Worm (Caenorhabditis elegans) whole organism, young adult: ENCODE results near the gene ech-3.

Experiments
- B0261.1 ChIP-seq: sonication (generic microtip); optimal IDR thresholded peaks from 2 replicates; lab custom pipeline; 2016; ENCODE audit warnings: mild to moderate bottlenecking, missing genetic modification characterization, moderate library complexity, missing compliant biosample characterization
- D2030.7 ChIP-seq: fragments of 200-800 bp; sonication (Bioruptor generic); IDR thresholded peaks from 2 replicates; pipeline ENCODE4 v1.3.6; 2022; ENCODE audit warnings: missing genetic modification reagents, missing genetic modification characterization, missing compliant biosample characterization
- F23B12.7 ChIP-seq: sonication (generic microtip); optimal IDR thresholded peaks from 2 replicates; lab custom pipeline; 2017; ENCODE audit warnings: missing genetic modification characterization, mild to moderate bottlenecking, missing compliant biosample characterization, antibody characterized with exemption, moderate library complexity; ENCODE audit not compliant: insufficient read depth
- F37B4.10 ChIP-seq: fragments of 200-800 bp; sonication (Bioruptor generic); IDR thresholded peaks from 2 replicates; pipeline ENCODE4 v1.3.6; 2022; ENCODE audit warnings: missing genetic modification characterization, missing compliant biosample characterization
- F55B11.4 ChIP-seq: sonication (generic microtip); optimal IDR thresholded peaks from 2 replicates; lab custom pipeline; 2016; ENCODE audit warnings: missing compliant biosample characterization, missing genetic modification characterization, borderline replicate concordance; ENCODE audit not compliant: insufficient read depth
- F57C9.4 ChIP-seq: sonication (generic microtip); optimal IDR thresholded peaks from 2 replicates; lab custom pipeline; 2017; ENCODE audit warnings: mild to moderate bottlenecking, missing genetic modification characterization, missing compliant biosample characterization
- K11D2.4 ChIP-seq: fragments of 200-800 bp; sonication (Bioruptor generic); IDR thresholded peaks from 2 replicates; pipeline ENCODE4 v1.3.6; 2022; ENCODE audit warnings: missing genetic modification reagents, missing genetic modification characterization, missing compliant biosample characterization
- K12H6.12 ChIP-seq: fragments of 200-800 bp; sonication (Bioruptor generic); optimal IDR thresholded peaks from 2 replicates; lab custom pipeline; 2018; ENCODE audit warnings: mild to moderate bottlenecking, missing genetic modification characterization, missing compliant biosample characterization
- T07F8.4 ChIP-seq: sonication (generic microtip); optimal IDR thresholded peaks from 2 replicates; lab custom pipeline; 2016; ENCODE audit warnings: mild to moderate bottlenecking, missing genetic modification characterization, moderate library complexity, missing compliant biosample characterization
- Y53F4B.3 ChIP-seq: fragments of 200-800 bp; sonication (Bioruptor generic); IDR thresholded peaks from 2 replicates; pipeline ENCODE4 v1.3.6; 2022; ENCODE audit warnings: missing genetic modification reagents, missing genetic modification characterization, missing compliant biosample characterization
- Y53G8AR.9 ChIP-seq: fragments of 200-800 bp; sonication (Bioruptor generic); conservative IDR thresholded peaks from 2 replicates; pipeline ENCODE4 v1.3.6; 2022; ENCODE audit warnings: missing genetic modification reagents, missing genetic modification characterization, missing compliant biosample characterization
- Y67H2A.10 ChIP-seq: fragments of 200-800 bp; sonication (Bioruptor generic); conservative IDR thresholded peaks from 2 replicates; pipeline ENCODE4 v1.3.6; 2022; ENCODE audit warnings: missing genetic modification reagents, missing genetic modification characterization, missing compliant biosample characterization
- Y79H2A.3 ChIP-seq: fragments of 200-800 bp; sonication (Bioruptor generic); conservative IDR thresholded peaks from 2 replicates; pipeline ENCODE4 v1.3.6; 2022; ENCODE audit warnings: missing genetic modification reagents, missing genetic modification characterization, missing compliant biosample characterization
- Y95B8A.8 ChIP-seq: fragments of 200-800 bp; sonication (Bioruptor generic); IDR thresholded peaks from 2 replicates; pipeline ENCODE4 v1.3.6; 2022; ENCODE audit warnings: missing genetic modification reagents, missing genetic modification characterization, missing compliant biosample characterization
- ZK185.1 ChIP-seq: sonication (generic microtip); optimal IDR thresholded peaks from 2 replicates; lab custom pipeline; 2016; ENCODE audit warnings: mild to moderate bottlenecking, missing genetic modification characterization, missing compliant biosample characterization; ENCODE audit not compliant: poor library complexity, severe bottlenecking
- aptf-2 ChIP-seq: fragments of 200-800 bp; sonication (Bioruptor generic); conservative IDR thresholded peaks from 2 replicates; pipeline ENCODE4 v1.3.6; 2022; ENCODE audit warnings: missing genetic modification reagents, missing genetic modification characterization, missing compliant biosample characterization
- bed-2 ChIP-seq: fragments of 200-800 bp; sonication (Bioruptor generic); IDR thresholded peaks from 2 replicates; pipeline ENCODE4 v1.3.6; 2022; ENCODE audit warnings: missing genetic modification reagents, missing genetic modification characterization, missing compliant biosample characterization
- cebp-2 ChIP-seq: fragments of 200-800 bp; sonication (Bioruptor generic); IDR thresholded peaks from 2 replicates; pipeline ENCODE4 v1.3.6; 2022; ENCODE audit warnings: missing genetic modification characterization, missing compliant biosample characterization
- ceh-100 ChIP-seq: fragments of 200-800 bp; sonication (Bioruptor generic); IDR thresholded peaks from 2 replicates; pipeline ENCODE4 v1.3.6; 2022; ENCODE audit warnings: missing genetic modification reagents, missing genetic modification characterization, missing compliant biosample characterization
- ceh-79 ChIP-seq: sonication (generic microtip); optimal IDR thresholded peaks from 2 replicates; lab custom pipeline; 2017; ENCODE audit warnings: mild to moderate bottlenecking, missing genetic modification characterization, missing compliant biosample characterization
- dox-1 ChIP-seq: fragments of 200-800 bp; sonication (Bioruptor generic); IDR thresholded peaks from 2 replicates; pipeline ENCODE4 v1.3.6; 2022; ENCODE audit warnings: missing genetic modification reagents, missing genetic modification characterization, missing compliant biosample characterization
- dpff-1 ChIP-seq: sonication (generic microtip); optimal IDR thresholded peaks from 2 replicates; lab custom pipeline; 2017; ENCODE audit warnings: mild to moderate bottlenecking, missing genetic modification characterization, missing compliant biosample characterization
- efl-1 ChIP-seq: fragments of 150-350 bp; optimal IDR thresholded peaks from 2 replicates; lab custom pipeline; 2014; ENCODE audit warnings: missing biosample characterization, missing genetic modification reagents, missing genetic modification characterization
- egl-44 ChIP-seq: fragments of 200-800 bp; sonication (Bioruptor generic); IDR thresholded peaks from 2 replicates; pipeline ENCODE4 v1.3.6; 2022; ENCODE audit warnings: missing genetic modification reagents, missing genetic modification characterization, missing compliant biosample characterization
- ekl-4 ChIP-seq: fragments of 200-800 bp; sonication (Bioruptor generic); IDR thresholded peaks from 2 replicates; pipeline ENCODE4 v1.3.6; 2022; ENCODE audit warnings: missing genetic modification reagents, missing genetic modification characterization, missing compliant biosample characterization
- fkh-3 ChIP-seq: sonication (generic microtip); optimal IDR thresholded peaks from 2 replicates; lab custom pipeline; 2016; ENCODE audit warnings: mild to moderate bottlenecking, missing genetic modification characterization, missing compliant biosample characterization
- gei-17 ChIP-seq: fragments of 200-800 bp; sonication (Bioruptor generic); optimal IDR thresholded peaks from 2 replicates; lab custom pipeline; 2018; ENCODE audit warnings: mild to moderate bottlenecking, missing genetic modification characterization, missing compliant biosample characterization
- him-1 ChIP-seq: sonication (generic microtip); optimal IDR thresholded peaks from 2 replicates; lab custom pipeline; 2016; ENCODE audit warnings: missing genotype, missing genetic modification reagents, missing genetic modification characterization, missing compliant biosample characterization
- hlh-12 ChIP-seq: sonication (generic microtip); optimal IDR thresholded peaks from 2 replicates; lab custom pipeline; 2016; ENCODE audit warnings: missing genetic modification characterization, missing compliant biosample characterization
- hmg-20 ChIP-seq: fragments of 200-800 bp; sonication (Bioruptor generic); IDR thresholded peaks from 2 replicates; pipeline ENCODE4 v1.3.6; 2022; ENCODE audit warnings: missing genetic modification reagents, missing genetic modification characterization, missing compliant biosample characterization
- lag-1 ChIP-seq: fragments of 200-800 bp; sonication (Bioruptor generic); IDR thresholded peaks from 2 replicates; pipeline ENCODE4 v1.3.6; 2022; ENCODE audit warnings: missing genetic modification reagents, missing genetic modification characterization, missing compliant biosample characterization
- lin-54 ChIP-seq: fragments of 200-800 bp; sonication (Bioruptor generic); optimal IDR thresholded peaks from 2 replicates; lab custom pipeline; 2018; ENCODE audit warnings: mild to moderate bottlenecking, missing genetic modification characterization, missing compliant biosample characterization
- madf-10 ChIP-seq: sonication (generic microtip); optimal IDR thresholded peaks from 2 replicates; lab custom pipeline; 2016; ENCODE audit warnings: mild to moderate bottlenecking, missing genetic modification characterization, missing compliant biosample characterization
- mes-4 ChIP-seq: sonication (generic microtip); optimal IDR thresholded peaks from 2 replicates; lab custom pipeline; 2016; ENCODE audit warnings: missing genotype, missing genetic modification characterization, missing compliant biosample characterization
- nfya-1 ChIP-seq: sonication (generic microtip); optimal IDR thresholded peaks from 2 replicates; lab custom pipeline; 2017; ENCODE audit warnings: antibody characterized with exemption, missing compliant biosample characterization, missing genetic modification characterization, borderline replicate concordance; ENCODE audit not compliant: insufficient read depth
- nhr-120 ChIP-seq: fragments of 200-800 bp; sonication (Bioruptor generic); IDR thresholded peaks from 2 replicates; pipeline ENCODE4 v1.3.6; 2022; ENCODE audit warnings: missing genetic modification characterization, missing compliant biosample characterization
- nhr-90 ChIP-seq: sonication (generic microtip); optimal IDR thresholded peaks from 2 replicates; lab custom pipeline; 2016; ENCODE audit warnings: missing genotype, mild to moderate bottlenecking, missing genetic modification characterization, missing compliant biosample characterization
- rcor-1 ChIP-seq: fragments of 200-800 bp; sonication (Bioruptor generic); IDR thresholded peaks from 2 replicates; pipeline ENCODE4 v1.3.6; 2022; ENCODE audit warnings: missing genetic modification reagents, missing genetic modification characterization, missing compliant biosample characterization
- rpc-1 ChIP-seq, 2 experiments: fragments of 150-350 bp in 1 of 2; sonication (generic microtip) in 1 of 2; optimal IDR thresholded peaks; 2 replicates each; lab custom pipeline; 2014 to 2018; ENCODE audit warnings: missing biosample characterization in 1 of 2, missing genetic modification characterization in 1 of 2, missing genetic modification reagents in 1 of 2, missing genotype in 1 of 2
- sdz-38 ChIP-seq: sonication (generic microtip); optimal IDR thresholded peaks from 2 replicates; lab custom pipeline; 2016; ENCODE audit warnings: missing genotype, missing genetic modification characterization, missing compliant biosample characterization
- snpc-3.4 ChIP-seq: sonication (generic microtip); optimal IDR thresholded peaks from 2 replicates; lab custom pipeline; 2017; ENCODE audit warnings: missing genetic modification characterization, mild to moderate bottlenecking, missing compliant biosample characterization, antibody characterized with exemption, moderate library complexity, missing genotype, missing genetic modification reagents
- sptf-2 ChIP-seq: fragments of 200-800 bp; sonication (Bioruptor generic); optimal IDR thresholded peaks from 2 replicates; lab custom pipeline; 2018; ENCODE audit warnings: mild to moderate bottlenecking, missing genetic modification characterization, missing compliant biosample characterization
- tbp1 ChIP-seq: fragments of 200-800 bp; sonication (Bioruptor generic); optimal IDR thresholded peaks from 2 replicates; lab custom pipeline; 2018; ENCODE audit warnings: mild to moderate bottlenecking, missing genetic modification characterization, missing compliant biosample characterization
- xnd-1 ChIP-seq: sonication (generic microtip); optimal IDR thresholded peaks from 2 replicates; lab custom pipeline; 2016; ENCODE audit warnings: missing genotype, missing genetic modification reagents, missing genetic modification characterization, missing compliant biosample characterization
- zim-3 ChIP-seq: sonication (generic microtip); optimal IDR thresholded peaks from 2 replicates; lab custom pipeline; 2017; ENCODE audit warnings: mild to moderate bottlenecking, missing genetic modification characterization, moderate library complexity, missing compliant biosample characterization
- ztf-28 ChIP-seq: fragments of 200-800 bp; sonication (Bioruptor generic); IDR thresholded peaks from 2 replicates; pipeline ENCODE4 v1.3.6; 2022; ENCODE audit warnings: missing genetic modification reagents, missing genetic modification characterization, missing compliant biosample characterization
- ztf-3 ChIP-seq: fragments of 200-800 bp; sonication (Bioruptor generic); optimal IDR thresholded peaks from 2 replicates; lab custom pipeline; 2018; ENCODE audit warnings: mild to moderate bottlenecking, missing genetic modification characterization, missing compliant biosample characterization

The ech-3 gene

ce11 chrV:8028825-8029489 lies 6.9 kb downstream of the ech-3 start, which contains the start of gene oma-2 (continued):
- TF ChIP-seq K11D2.4 (GFP tag; lab: Robert Waterston, UW): no peak
- 0 out of 2 replicates have a peak, but pooled peaks have one; percentile 52 for TF ChIP-seq Y53G8AR.9 (GFP tag; lab: Robert Waterston, UW)
- no peak for TF ChIP-seq aptf-2
- no peak for TF ChIP-seq Y67H2A.10 (GFP tag; lab: Robert Waterston, UW)
- TF ChIP-seq F37B4.10 (GFP tag; lab: Robert Waterston, UW): no peak
- TF ChIP-seq xnd-1 (tag; lab: Kevin White, UChicago): peak; percentile 89
- peak; percentile 89 for TF ChIP-seq D2030.7 (GFP tag; lab: Robert Waterston, UW)
- peak; percentile 18 for TF ChIP-seq ZK185.1 (tag; lab: Kevin White, UChicago)
- no peak for TF ChIP-seq Y53F4B.3 (GFP tag; lab: Robert Waterston, UW)
- no peak for TF ChIP-seq egl-44 (GFP tag; lab: Robert Waterston, UW)
- TF ChIP-seq K12H6.12 (tag; lab: Kevin White, UChicago): no peak
- no peak for TF ChIP-seq fkh-3 (tag; lab: Kevin White, UChicago)
- TF ChIP-seq ztf-3 (GFP tag; lab: Kevin White, UChicago): no peak
- no peak for TF ChIP-seq nhr-120 (GFP tag; lab: Robert Waterston, UW)
- peak; percentile 26 for TF ChIP-seq F23B12.7
- TF ChIP-seq dpff-1 (tag; lab: Kevin White, UChicago): no peak
- TF ChIP-seq Y79H2A.3 (GFP tag; lab: Robert Waterston, UW): no peak
- TF ChIP-seq sdz-38: no peak
- no peak for TF ChIP-seq F57C9.4 (tag; lab: Kevin White, UChicago)
- peak; percentile 56 for TF ChIP-seq dox-1 (GFP tag; lab: Robert Waterston, UW)
- no peak for TF ChIP-seq hmg-20 (GFP tag; lab: Robert Waterston, UW)
- TF ChIP-seq him-1: no peak
- TF ChIP-seq madf-10 (tag; lab: Kevin White, UChicago): no peak
- TF ChIP-seq hlh-12: no peak
- no peak for TF ChIP-seq cebp-2
- TF ChIP-seq nfya-1 (tag; lab: Kevin White, UChicago): no peak
- no peak for TF ChIP-seq nhr-90 (tag; lab: Kevin White, UChicago)
- TF ChIP-seq T07F8.4 (tag; lab: Kevin White, UChicago): no peak
- TF ChIP-seq efl-1 (GFP tag; lab: Kevin White, UChicago): peak; percentile 82
- 0 out of 2 replicates have a peak, but pooled peaks have one; percentile 47 for TF ChIP-seq Y95B8A.8 (GFP tag; lab: Robert Waterston, UW)
- TF ChIP-seq gei-17: no peak
- no peak for TF ChIP-seq ztf-28
- 0 out of 2 replicates have a peak, but pooled peaks have one; percentile 37 for TF ChIP-seq ekl-4 (GFP tag; lab: Robert Waterston, UW)
- no peak for TF ChIP-seq ceh-79 (tag; lab: Kevin White, UChicago)
- peak; percentile 49 for TF ChIP-seq rcor-1
- TF ChIP-seq sptf-2 (GFP tag; lab: Kevin White, UChicago): no peak
- TF ChIP-seq bed-2 (GFP tag; lab: Robert Waterston, UW): no peak
- TF ChIP-seq lin-54 (GFP tag; lab: Kevin White, UChicago): peak; percentile 58
- TF ChIP-seq lag-1 (GFP tag; lab: Robert Waterston, UW): no peak
- no peak for TF ChIP-seq ceh-100 (GFP tag; lab: Robert Waterston, UW)
- TF ChIP-seq tbp1 (GFP tag; lab: Kevin White, UChicago): peak; percentile 28
- no peak for TF ChIP-seq zim-3
- TF ChIP-seq snpc-3.4 (tag; lab: Kevin White, UChicago): peak; percentile 1
- TF ChIP-seq mes-4 (tag; lab: Kevin White, UChicago): no peak
- TF ChIP-seq rpc-1 (optimal IDR thresholded peaks at IDR 0.05; lab: Kevin White, UChicago): no peak
- TF ChIP-seq rpc-1 (tag; optimal IDR thresholded peaks at IDR 0.05; lab: Kevin White, UChicago): no peak
- TF ChIP-seq F55B11.4 (tag; lab: Kevin White, UChicago): no peak
- no peak for TF ChIP-seq B0261.1 (tag; lab: Kevin White, UChicago)
